Worm (Caenorhabditis elegans) whole organism, late embryonic: ENCODE measurements around the gene srw-26.

Source experiments
- K02D7.2 ChIP-seq: sonication (generic microtip); optimal IDR thresholded peaks from 2 replicates; lab custom pipeline; 2017; ENCODE audit warnings: mild to moderate bottlenecking, missing genetic modification characterization, missing compliant biosample characterization
- K09A11.1 ChIP-seq: sonication (generic microtip); optimal IDR thresholded peaks from 2 replicates; lab custom pipeline; 2017; ENCODE audit warnings: antibody characterized with exemption, mild to moderate bottlenecking, missing genetic modification characterization, missing compliant biosample characterization; ENCODE audit not compliant: insufficient read depth
- T23F11.4 ChIP-seq: fragments of 200-800 bp; sonication (Bioruptor generic); optimal IDR thresholded peaks from 2 replicates; lab custom pipeline; 2018; ENCODE audit warnings: mild to moderate bottlenecking, missing genetic modification characterization, missing compliant biosample characterization
- ama-1 ChIP-seq: fragments of 150-350 bp; optimal IDR thresholded peaks from 2 replicates; lab custom pipeline; 2014
- ceh-14 ChIP-seq: sonication (generic microtip); optimal IDR thresholded peaks from 2 replicates; lab custom pipeline; 2016; ENCODE audit warnings: missing genotype, missing genetic modification characterization, missing compliant biosample characterization
- ceh-18 ChIP-seq: sonication (generic microtip); optimal IDR thresholded peaks from 2 replicates; lab custom pipeline; 2016; ENCODE audit warnings: missing genetic modification characterization, missing compliant biosample characterization
- ceh-2 ChIP-seq: sonication (generic microtip); optimal IDR thresholded peaks from 2 replicates; lab custom pipeline; 2016; ENCODE audit warnings: missing genotype, missing genetic modification characterization, missing compliant biosample characterization
- ceh-45 ChIP-seq: fragments of 200-800 bp; sonication (Bioruptor generic); IDR thresholded peaks from 2 replicates; pipeline ENCODE4 v1.3.6; 2022; ENCODE audit warnings: missing genetic modification reagents, missing genetic modification characterization, missing compliant biosample characterization
- ceh-48 ChIP-seq: sonication (generic microtip); optimal IDR thresholded peaks from 2 replicates; lab custom pipeline; 2016; ENCODE audit warnings: missing genetic modification characterization, inconsistent platforms, missing compliant biosample characterization
- ceh-6 ChIP-seq: fragments of 200-800 bp; sonication (Bioruptor generic); optimal IDR thresholded peaks from 2 replicates; lab custom pipeline; 2018; ENCODE audit warnings: mild to moderate bottlenecking, missing genetic modification characterization, missing compliant biosample characterization
- che-1 ChIP-seq: sonication (generic microtip); optimal IDR thresholded peaks from 2 replicates; lab custom pipeline; 2016; ENCODE audit warnings: mild to moderate bottlenecking, missing genetic modification characterization, missing compliant biosample characterization
- dve-1 ChIP-seq: sonication (generic microtip); optimal IDR thresholded peaks from 2 replicates; lab custom pipeline; 2017; ENCODE audit warnings: antibody characterized with exemption, mild to moderate bottlenecking, missing genetic modification characterization, missing compliant biosample characterization
- elt-2 ChIP-seq: sonication (generic microtip); optimal IDR thresholded peaks from 2 replicates; lab custom pipeline; 2016; ENCODE audit warnings: missing genetic modification reagents, missing genetic modification characterization, missing compliant biosample characterization
- ets-4 ChIP-seq: sonication (generic microtip); optimal IDR thresholded peaks from 2 replicates; lab custom pipeline; 2016; ENCODE audit warnings: missing genetic modification characterization, missing compliant biosample characterization
- fkh-10 ChIP-seq: fragments of 150-350 bp; optimal IDR thresholded peaks from 2 replicates; lab custom pipeline; 2014; ENCODE audit warnings: missing biosample characterization, missing genetic modification reagents, missing genetic modification characterization
- gmeb-2 ChIP-seq: sonication (generic microtip); optimal IDR thresholded peaks from 2 replicates; lab custom pipeline; 2016; ENCODE audit warnings: missing genetic modification characterization, inconsistent platforms, missing compliant biosample characterization
- hlh-13 ChIP-seq: fragments of 200-800 bp; sonication (Bioruptor generic); optimal IDR thresholded peaks from 2 replicates; lab custom pipeline; 2018; ENCODE audit warnings: mild to moderate bottlenecking, missing genetic modification characterization, missing compliant biosample characterization
- hlh-15 ChIP-seq: sonication (generic microtip); optimal IDR thresholded peaks from 2 replicates; lab custom pipeline; 2016; ENCODE audit warnings: missing genetic modification characterization, missing compliant biosample characterization
- hlh-8 ChIP-seq: sonication (generic microtip); optimal IDR thresholded peaks from 2 replicates; lab custom pipeline; 2016; ENCODE audit warnings: missing genotype, missing genetic modification characterization, missing compliant biosample characterization
- lim-6 ChIP-seq: sonication (generic microtip); optimal IDR thresholded peaks from 2 replicates; lab custom pipeline; 2016; ENCODE audit warnings: missing genetic modification characterization, missing compliant biosample characterization
- lin-11 ChIP-seq: fragments of 200-800 bp; sonication (Bioruptor generic); optimal IDR thresholded peaks from 2 replicates; lab custom pipeline; 2018; ENCODE audit warnings: mild to moderate bottlenecking, missing genetic modification characterization, missing compliant biosample characterization
- madf-2 ChIP-seq: sonication (generic microtip); optimal IDR thresholded peaks from 2 replicates; lab custom pipeline; 2017; ENCODE audit warnings: missing genetic modification characterization, missing compliant biosample characterization
- nfya-1 ChIP-seq: sonication (generic microtip); optimal IDR thresholded peaks from 2 replicates; lab custom pipeline; 2017; ENCODE audit warnings: missing genetic modification characterization, mild to moderate bottlenecking, missing compliant biosample characterization, antibody characterized with exemption, moderate library complexity
- npax-4 ChIP-seq: sonication (generic microtip); optimal IDR thresholded peaks from 2 replicates; lab custom pipeline; 2016; ENCODE audit warnings: missing genetic modification characterization, missing compliant biosample characterization
- odd-2 ChIP-seq: sonication (generic microtip); optimal IDR thresholded peaks from 2 replicates; lab custom pipeline; 2017; ENCODE audit warnings: antibody characterized with exemption, mild to moderate bottlenecking, missing genetic modification characterization, missing compliant biosample characterization
- pax-1 ChIP-seq: fragments of 150-350 bp; optimal IDR thresholded peaks from 2 replicates; lab custom pipeline; 2014; ENCODE audit warnings: missing biosample characterization, missing genetic modification characterization
- pha-2 ChIP-seq: sonication (generic microtip); optimal IDR thresholded peaks from 2 replicates; lab custom pipeline; 2017; ENCODE audit warnings: mild to moderate bottlenecking, missing genetic modification characterization, missing compliant biosample characterization
- pha-4 ChIP-seq: fragments of 150-350 bp; optimal IDR thresholded peaks from 2 replicates; lab custom pipeline; 2018; ENCODE audit warnings: missing biosample characterization, missing genetic modification reagents, missing genetic modification characterization
- ref-2 ChIP-seq: sonication (generic microtip); optimal IDR thresholded peaks from 2 replicates; lab custom pipeline; 2016; ENCODE audit warnings: missing genetic modification characterization, missing compliant biosample characterization
- rnt-1 ChIP-seq: sonication (generic microtip); optimal IDR thresholded peaks from 2 replicates; lab custom pipeline; 2016; ENCODE audit warnings: missing genetic modification characterization, missing compliant biosample characterization
- sdc-2 ChIP-seq: sonication (generic microtip); optimal IDR thresholded peaks from 2 replicates; lab custom pipeline; 2016; ENCODE audit warnings: missing genotype, missing genetic modification characterization, missing compliant biosample characterization
- sox-4 ChIP-seq: sonication (generic microtip); optimal IDR thresholded peaks from 2 replicates; lab custom pipeline; 2017; ENCODE audit warnings: mild to moderate bottlenecking, missing genetic modification characterization, inconsistent platforms, missing compliant biosample characterization
- tbx-7 ChIP-seq: sonication (generic microtip); optimal IDR thresholded peaks from 2 replicates; lab custom pipeline; 2016; ENCODE audit warnings: missing genotype, missing genetic modification characterization, missing compliant biosample characterization
- unc-3 ChIP-seq, 2 experiments: fragments of 200-800 bp in 1 of 2; sonication (Bioruptor generic) in 1 of 2; sonication (generic microtip) in 1 of 2; conservative IDR thresholded peaks in 1 of 2; optimal IDR thresholded peaks in 1 of 2; 2 replicates each; pipeline versions ENCODE4 v1.3.6 to Lab custom; 2016 to 2022; ENCODE audit warnings: missing compliant biosample characterization in 2 of 2, missing genetic modification characterization in 2 of 2, missing genetic modification reagents in 1 of 2
- unc-42 ChIP-seq: sonication (generic microtip); optimal IDR thresholded peaks from 2 replicates; lab custom pipeline; 2016; ENCODE audit warnings: missing genotype, missing genetic modification characterization, missing compliant biosample characterization
- unc-55 ChIP-seq: sonication (generic microtip); optimal IDR thresholded peaks from 2 replicates; lab custom pipeline; 2017; ENCODE audit warnings: missing biosample characterization, missing genetic modification reagents, missing genetic modification characterization
- unc-86 ChIP-seq: sonication (generic microtip); optimal IDR thresholded peaks from 2 replicates; lab custom pipeline; 2016; ENCODE audit warnings: missing genetic modification characterization, missing compliant biosample characterization
- zip-5 ChIP-seq: sonication (generic microtip); optimal IDR thresholded peaks from 2 replicates; lab custom pipeline; 2016; ENCODE audit warnings: missing genetic modification characterization, missing compliant biosample characterization
- ztf-16 ChIP-seq: sonication (generic microtip); optimal IDR thresholded peaks from 2 replicates; lab custom pipeline; 2017; ENCODE audit warnings: missing genetic modification characterization, missing compliant biosample characterization

The srw-26 gene

DNA sequence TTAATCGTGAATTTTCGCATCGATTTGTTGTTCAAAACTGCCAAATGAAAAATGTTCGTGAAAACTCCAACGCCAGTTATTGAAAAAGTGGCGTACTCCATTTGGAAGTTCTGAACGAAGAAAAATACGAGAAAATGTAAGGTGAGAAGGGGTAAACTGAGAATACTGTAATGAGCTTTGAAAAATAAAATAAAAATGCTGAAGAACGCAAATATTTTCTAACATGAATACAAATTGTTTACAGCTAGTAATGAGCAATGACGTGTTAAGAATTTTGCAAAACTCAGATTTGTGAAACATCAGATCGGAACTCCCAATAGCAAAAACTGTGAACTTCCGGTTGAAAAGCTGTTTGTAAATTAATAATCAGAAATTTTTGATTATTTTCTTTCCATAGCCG, at the start of gene srw-26:
Gene srw-26 (minus strand): TSS at position 101 of the 400 bp plus-strand sequence.
- TF ChIP-seq ref-2 (tag; lab: Kevin White, UChicago) = no peak
- TF ChIP-seq K09A11.1 = no peak

DNA sequence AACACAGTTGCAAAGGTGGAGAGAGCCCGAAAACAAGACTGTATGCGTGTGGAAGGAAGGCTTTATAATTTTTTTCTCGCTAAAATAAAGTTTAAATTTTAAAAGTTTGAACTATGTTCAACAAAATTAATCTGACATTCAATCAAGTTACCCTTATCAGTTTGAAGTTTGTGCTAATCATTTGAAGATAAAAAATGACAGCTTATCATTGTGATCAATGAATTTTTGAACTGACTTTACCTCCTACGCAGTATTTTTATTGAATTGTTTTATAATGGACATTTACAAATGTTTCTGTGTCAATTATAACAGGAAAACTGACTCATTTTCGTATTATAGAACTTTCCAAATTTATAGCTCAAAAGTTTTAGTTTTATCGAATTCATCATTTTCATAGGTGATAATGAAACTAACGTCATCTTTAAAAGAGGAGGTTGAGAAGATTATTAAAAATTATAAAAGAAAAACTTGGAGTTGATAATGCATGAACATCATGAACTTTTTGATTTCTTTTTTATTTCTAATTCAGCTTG, 46.0 kb upstream of the srw-26 start, which contains the start of gene oac-20:
Gene oac-20 (plus strand): TSS at position 483 of the 533 bp plus-strand sequence.
- TF ChIP-seq fkh-10 (GFP tag; lab: Kevin White, UChicago) (no peak), dve-1 (tag; lab: Kevin White, UChicago) (no peak), madf-2 (tag; lab: Kevin White, UChicago) (no peak), ceh-45 (no peak), ceh-2 (tag; lab: Kevin White, UChicago) (no peak), ceh-48 (tag; lab: Kevin White, UChicago) (no peak), che-1 (tag; lab: Kevin White, UChicago) (no peak), unc-55 (no peak)

DNA sequence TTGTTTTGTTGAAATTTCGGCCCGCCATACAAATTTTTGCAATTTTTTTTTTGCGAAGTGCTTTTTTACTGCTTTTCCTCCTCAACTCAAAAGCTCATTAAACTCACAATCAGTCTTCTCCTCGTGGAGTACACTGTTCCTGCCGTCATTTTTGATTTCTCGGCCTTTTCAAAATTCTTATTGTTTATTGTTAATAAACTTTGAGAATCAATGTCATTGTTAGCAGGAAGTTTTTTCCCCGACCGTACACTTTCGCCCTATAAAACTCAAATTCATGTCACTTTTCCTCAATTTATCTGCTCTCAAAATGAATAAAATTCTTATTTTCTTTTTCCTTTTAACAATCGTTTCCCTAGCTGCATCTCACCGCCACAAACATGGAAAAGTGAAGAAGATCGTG, 43.6 kb upstream of the srw-26 start, which contains the start of gene clec-232:
Gene clec-232 (plus strand): TSS at position 301 of the 400 bp plus-strand sequence.
- TF ChIP-seq ceh-2 (tag; lab: Kevin White, UChicago) (no peak), T23F11.4 (GFP tag; lab: Kevin White, UChicago) (no peak), pha-4 (tag; lab: Kevin White, UChicago) (no peak), elt-2 (tag; lab: Kevin White, UChicago) (no peak), ref-2 (tag; lab: Kevin White, UChicago) (no peak), K02D7.2 (tag; lab: Kevin White, UChicago) (no peak), ets-4 (tag; lab: Kevin White, UChicago) (no peak), ama-1 (lab: Kevin White, UChicago) (no peak), lim-6 (tag; lab: Kevin White, UChicago) (no peak), rnt-1 (tag; lab: Kevin White, UChicago) (no peak)
- TF ChIP-seq, all 69 proteins: peak for 0

DNA sequence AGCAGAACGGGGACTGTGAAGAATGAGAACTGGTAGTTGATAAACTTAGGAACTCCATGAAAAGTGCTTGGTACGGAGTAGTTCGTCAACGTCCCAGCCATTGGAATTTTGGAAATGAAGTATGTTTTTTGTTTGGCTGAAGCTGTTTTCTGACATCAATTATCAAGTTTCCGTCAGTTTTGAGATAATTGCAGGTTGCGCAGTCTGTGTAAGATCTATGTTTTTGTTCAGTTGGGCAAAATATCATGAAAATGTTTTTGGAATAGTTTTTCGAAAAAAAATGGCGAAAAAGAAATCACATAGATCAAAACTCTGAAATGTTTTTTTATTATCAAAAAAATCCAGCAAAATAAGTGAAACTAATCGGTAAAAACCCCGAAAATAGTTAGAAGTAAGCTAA, 42.5 kb upstream of the srw-26 start, which contains the start of gene sru-22:
Gene sru-22 (minus strand): TSS at position 101 of the 400 bp plus-strand sequence.
- TF ChIP-seq unc-86 (tag; lab: Kevin White, UChicago) = no peak
- TF ChIP-seq npax-4 (tag; lab: Kevin White, UChicago) = no peak
- no peak for TF ChIP-seq sdc-2
- no peak for TF ChIP-seq tbx-7 (tag; lab: Kevin White, UChicago)
- no peak for TF ChIP-seq K02D7.2 (tag; lab: Kevin White, UChicago)
- no peak for TF ChIP-seq ztf-16 (tag; lab: Kevin White, UChicago)
- no peak for TF ChIP-seq ceh-14 (tag; lab: Kevin White, UChicago)
- no peak for TF ChIP-seq pax-1 (tag; lab: Kevin White, UChicago)
- TF ChIP-seq ceh-18 (tag; lab: Kevin White, UChicago) = no peak
- TF ChIP-seq pha-2 = no peak
- TF ChIP-seq lim-6 (tag; lab: Kevin White, UChicago) = no peak

DNA sequence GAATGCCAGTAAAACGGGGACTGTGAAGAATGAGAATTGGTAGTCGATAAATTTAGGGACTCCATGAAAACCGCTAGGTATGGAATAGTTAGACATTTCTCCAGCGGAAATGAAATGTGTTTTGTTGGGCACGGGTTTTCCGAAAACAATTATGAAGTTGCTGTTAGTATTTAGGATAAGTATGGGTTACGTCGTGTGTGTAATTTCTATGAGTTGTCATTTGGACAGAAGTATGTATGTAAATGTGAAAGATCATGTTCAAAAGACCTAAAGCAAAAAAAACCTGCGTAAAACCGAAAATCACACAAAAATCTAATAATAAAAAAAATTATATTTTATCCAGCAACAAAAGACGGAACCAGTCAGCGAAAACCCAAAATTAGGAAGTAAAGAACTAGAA, 40.2 kb upstream of the srw-26 start, which contains the start of gene sru-23:
Gene sru-23 (minus strand): TSS at position 101 of the 400 bp plus-strand sequence.
- no peak for TF ChIP-seq unc-3 (GFP tag; conservative IDR thresholded peaks at IDR 0.05; lab: Robert Waterston, UW)
- no peak for TF ChIP-seq unc-3 (tag; optimal IDR thresholded peaks at IDR 0.05; lab: Kevin White, UChicago)
- no peak for TF ChIP-seq ceh-2 (tag; lab: Kevin White, UChicago)
- no peak for TF ChIP-seq pha-4 (tag; lab: Kevin White, UChicago)

DNA sequence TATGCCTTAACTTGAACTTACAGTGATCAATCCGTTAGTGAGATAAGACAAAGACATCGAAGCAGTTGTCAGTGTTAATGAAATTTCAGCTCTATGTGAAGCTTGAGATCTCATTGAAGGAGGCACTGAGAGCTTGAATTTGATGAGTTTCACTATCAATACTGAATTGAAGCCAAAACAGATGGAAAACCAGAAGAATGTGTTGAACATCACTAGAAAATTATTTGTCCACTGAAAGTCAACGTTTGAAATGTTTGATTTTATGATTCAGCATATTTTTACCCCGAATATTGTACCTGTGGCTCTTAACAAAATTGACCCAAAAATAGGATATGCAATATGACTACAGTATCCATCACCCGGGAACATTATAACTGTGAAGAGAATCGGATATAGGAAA, 38.5 kb upstream of the srw-26 start:
- TF ChIP-seq odd-2 (no peak), hlh-13 (GFP tag; lab: Kevin White, UChicago) (no peak), unc-42 (tag; lab: Kevin White, UChicago) (no peak), lin-11 (tag; lab: Kevin White, UChicago) (no peak), ceh-6 (GFP tag; lab: Kevin White, UChicago) (no peak), unc-3 (GFP tag; conservative IDR thresholded peaks at IDR 0.05; lab: Robert Waterston, UW) (no peak), unc-3 (tag; optimal IDR thresholded peaks at IDR 0.05; lab: Kevin White, UChicago) (no peak), gmeb-2 (no peak), ama-1 (lab: Kevin White, UChicago) (no peak), sox-4 (tag; lab: Kevin White, UChicago) (no peak), nfya-1 (tag; lab: Kevin White, UChicago) (no peak), hlh-8 (tag; lab: Kevin White, UChicago) (no peak), hlh-15 (tag; lab: Kevin White, UChicago) (no peak), lim-6 (tag; lab: Kevin White, UChicago) (no peak), unc-86 (tag; lab: Kevin White, UChicago) (no peak), zip-5 (tag; lab: Kevin White, UChicago) (no peak)
